Fruit fly (Drosophila melanogaster) whole organism, embryonic: Measurements from ENCODE around the gene Nost.
A peak's percentile ranks its signal among the peaks of the same experiment; 100 is the strongest.

Experiments
- Ada2b ChIP-seq: fragments of 200-800 bp; sonication (Bioruptor generic); IDR thresholded peaks from 2 replicates; pipeline ENCODE4 v1.3.6; 2022; ENCODE audit warnings: missing biosample characterization, missing genetic modification characterization
- CG12659 ChIP-seq: fragments of 200-800 bp; sonication (Bioruptor generic); optimal IDR thresholded peaks from 3 replicates; lab custom pipeline; 2017; ENCODE audit warnings: mild to moderate bottlenecking, missing biosample characterization, missing genetic modification reagents, missing genetic modification characterization
- CG13894 ChIP-seq: fragments of 200-800 bp; sonication (Bioruptor generic); optimal IDR thresholded peaks from 3 replicates; lab custom pipeline; 2018; ENCODE audit warnings: missing biosample characterization, mild to moderate bottlenecking, missing genetic modification characterization, moderate library complexity
- CG14050 ChIP-seq: fragments of 200-800 bp; sonication (Bioruptor generic); IDR thresholded peaks from 3 replicates; pipeline ENCODE4 v1.3.6; 2022; ENCODE audit warnings: missing biosample characterization, missing genetic modification characterization
- CG14667 ChIP-seq: fragments of 200-800 bp; sonication (Bioruptor generic); IDR thresholded peaks from 2 replicates; pipeline ENCODE4 v1.3.6; 2022; ENCODE audit warnings: missing biosample characterization, missing genetic modification characterization
- CG15696 ChIP-seq: fragments of 200-800 bp; sonication (Bioruptor generic); optimal IDR thresholded peaks from 2 replicates; lab custom pipeline; 2019; ENCODE audit warnings: missing biosample characterization, mild to moderate bottlenecking, missing genetic modification characterization, moderate library complexity
- CG17612 ChIP-seq: fragments of 200-800 bp; sonication (Bioruptor generic); IDR thresholded peaks from 2 replicates; pipeline ENCODE4 v1.3.6; 2022; ENCODE audit warnings: missing biosample characterization, missing genetic modification characterization
- CG17912 ChIP-seq: fragments of 200-800 bp; sonication (Bioruptor generic); optimal IDR thresholded peaks from 2 replicates; lab custom pipeline; 2018; ENCODE audit warnings: missing biosample characterization, mild to moderate bottlenecking, missing genetic modification characterization
- CG18476 ChIP-seq: fragments of 200-800 bp; sonication (Bioruptor generic); optimal IDR thresholded peaks from 2 replicates; lab custom pipeline; 2016; ENCODE audit warnings: missing biosample characterization, mild to moderate bottlenecking, missing genetic modification characterization
- CG18599 ChIP-seq: fragments of 200-800 bp; sonication (Bioruptor generic); optimal IDR thresholded peaks from 3 replicates; lab custom pipeline; 2017; ENCODE audit warnings: missing biosample characterization, missing genetic modification characterization, mild to moderate bottlenecking, moderate library complexity, missing genetic modification reagents
- CG2889 ChIP-seq: fragments of 200-800 bp; sonication (Bioruptor generic); IDR thresholded peaks from 3 replicates; pipeline ENCODE4 v1.3.6; 2022; ENCODE audit warnings: missing biosample characterization, missing genetic modification characterization
- CG34422 ChIP-seq: fragments of 200-800 bp; sonication (Bioruptor generic); IDR thresholded peaks from 3 replicates; pipeline ENCODE4 v1.3.6; 2022; ENCODE audit warnings: missing biosample characterization, missing genetic modification characterization
- CG3847 ChIP-seq: fragments of 200-800 bp; sonication (Bioruptor generic); IDR thresholded peaks from 2 replicates; pipeline ENCODE4 v1.3.6; 2022; ENCODE audit warnings: missing biosample characterization, missing genetic modification characterization
- CG7372 ChIP-seq: fragments of 200-800 bp; sonication (Bioruptor generic); IDR thresholded peaks from 2 replicates; pipeline ENCODE4 v1.3.6; 2022; ENCODE audit warnings: missing biosample characterization, missing genetic modification characterization
- CG8388 ChIP-seq: fragments of 200-800 bp; sonication (Bioruptor generic); optimal IDR thresholded peaks from 2 replicates; lab custom pipeline; 2019; ENCODE audit warnings: missing biosample characterization, mild to moderate bottlenecking, missing genetic modification characterization, moderate library complexity
- CG8924 ChIP-seq: fragments of 200-800 bp; optimal IDR thresholded peaks from 3 replicates; lab custom pipeline; 2019; ENCODE audit warnings: missing biosample characterization, mild to moderate bottlenecking, missing genetic modification characterization, moderate library complexity
- CG9215 ChIP-seq: fragments of 200-800 bp; sonication (Bioruptor generic); IDR thresholded peaks from 2 replicates; pipeline ENCODE4 v1.3.6; 2022; ENCODE audit warnings: missing biosample characterization, missing genetic modification characterization
- CG9437 ChIP-seq: fragments of 200-800 bp; sonication (Bioruptor generic); optimal IDR thresholded peaks from 2 replicates; lab custom pipeline; 2018; ENCODE audit warnings: missing biosample characterization, mild to moderate bottlenecking, missing genetic modification characterization
- CG9932 ChIP-seq: fragments of 200-800 bp; sonication (Bioruptor generic); IDR thresholded peaks from 2 replicates; pipeline ENCODE4 v1.3.6; 2022; ENCODE audit warnings: missing biosample characterization, missing genetic modification characterization
- Camta ChIP-seq: fragments of 200-800 bp; sonication (Bioruptor generic); optimal IDR thresholded peaks from 2 replicates; lab custom pipeline; 2016; ENCODE audit warnings: missing biosample characterization, missing genetic modification characterization
- Doc2 ChIP-seq: fragments of 200-800 bp; sonication (Bioruptor generic); IDR thresholded peaks from 2 replicates; pipeline ENCODE4 v1.3.6; 2022; ENCODE audit warnings: missing biosample characterization, missing genetic modification characterization
- Drgx ChIP-seq: fragments of 200-800 bp; sonication (Bioruptor generic); IDR thresholded peaks from 2 replicates; pipeline ENCODE4 v1.3.6; 2022; ENCODE audit warnings: missing biosample characterization, missing genetic modification characterization
- Ets65A ChIP-seq: fragments of 200-800 bp; sonication (Bioruptor generic); peaks from one replicate; lab custom pipeline; 2016; ENCODE audit warnings: missing biosample characterization, missing genetic modification characterization
- Fer3 ChIP-seq: fragments of 200-800 bp; sonication (Bioruptor generic); optimal IDR thresholded peaks from 2 replicates; lab custom pipeline; 2018; ENCODE audit warnings: missing biosample characterization, mild to moderate bottlenecking, missing genetic modification characterization, moderate library complexity
- HHEX ChIP-seq: fragments of 200-800 bp; sonication (Bioruptor generic); optimal IDR thresholded peaks from 3 replicates; lab custom pipeline; 2017; ENCODE audit warnings: missing biosample characterization, mild to moderate bottlenecking, missing genetic modification characterization, missing genetic modification reagents
- Hr39 ChIP-seq: fragments of >200 bp; optimal IDR thresholded peaks from 2 replicates; lab custom pipeline; 2017
- Oli ChIP-seq: fragments of 200-800 bp; sonication (Bioruptor generic); optimal IDR thresholded peaks from 2 replicates; lab custom pipeline; 2018; ENCODE audit warnings: missing biosample characterization, mild to moderate bottlenecking, missing genetic modification characterization, moderate library complexity
- PHDP ChIP-seq: fragments of 200-800 bp; sonication (Bioruptor generic); optimal IDR thresholded peaks from 3 replicates; lab custom pipeline; 2018; ENCODE audit warnings: missing biosample characterization, mild to moderate bottlenecking, missing genetic modification characterization, moderate library complexity
- Ptx1 ChIP-seq: fragments of 200-800 bp; sonication (Bioruptor generic); IDR thresholded peaks from 2 replicates; pipeline ENCODE4 v1.3.6; 2022; ENCODE audit warnings: missing biosample characterization, missing genetic modification characterization
- Xbp1 ChIP-seq: fragments of 200-800 bp; sonication (Bioruptor generic); optimal IDR thresholded peaks from 3 replicates; lab custom pipeline; 2016; ENCODE audit warnings: missing biosample characterization, mild to moderate bottlenecking, missing genetic modification characterization
- caup ChIP-seq: fragments of 200-800 bp; sonication (Bioruptor generic); optimal IDR thresholded peaks from 3 replicates; lab custom pipeline; 2017; ENCODE audit warnings: missing biosample characterization, mild to moderate bottlenecking, missing genetic modification characterization, moderate library complexity; ENCODE audit not compliant: severe bottlenecking
- cwo ChIP-seq: fragments of 200-800 bp; sonication (Bioruptor generic); optimal IDR thresholded peaks from 3 replicates; lab custom pipeline; 2017; ENCODE audit warnings: missing biosample characterization, missing genetic modification characterization, mild to moderate bottlenecking, moderate library complexity, missing genetic modification reagents
- danr ChIP-seq: fragments of 200-800 bp; sonication (Bioruptor generic); IDR thresholded peaks from 2 replicates; pipeline ENCODE4 v1.3.6; 2022; ENCODE audit warnings: missing biosample characterization, missing genetic modification characterization
- dmrt99B ChIP-seq: fragments of 200-800 bp; sonication (Bioruptor generic); optimal IDR thresholded peaks from 2 replicates; lab custom pipeline; 2018; ENCODE audit warnings: missing biosample characterization, mild to moderate bottlenecking, missing genetic modification characterization, moderate library complexity
- gcm2 ChIP-seq: fragments of 200-800 bp; sonication (Bioruptor generic); optimal IDR thresholded peaks from 2 replicates; lab custom pipeline; 2016; ENCODE audit warnings: missing biosample characterization, missing genetic modification characterization
- gem ChIP-seq: fragments of 200-800 bp; sonication (Bioruptor generic); optimal IDR thresholded peaks from 2 replicates; lab custom pipeline; 2019; ENCODE audit warnings: missing biosample characterization, mild to moderate bottlenecking, missing genetic modification characterization, moderate library complexity
- hkb ChIP-seq, 2 experiments: fragments of 200-800 bp in 1 of 2; fragments of >200 bp in 1 of 2; sonication (Bioruptor generic) in 1 of 2; IDR thresholded peaks in 1 of 2; optimal IDR thresholded peaks in 1 of 2; 2 replicates each; pipeline versions ENCODE4 v1.3.6 to Lab custom; 2017 to 2022; ENCODE audit warnings: missing biosample characterization in 1 of 2, missing genetic modification characterization in 1 of 2
- hth ChIP-seq: fragments of >200 bp; optimal IDR thresholded peaks from 2 replicates; lab custom pipeline; 2017; ENCODE audit warnings: inconsistent platforms
- jing ChIP-seq: fragments of 200-800 bp; sonication (Bioruptor generic); optimal IDR thresholded peaks from 2 replicates; lab custom pipeline; 2018; ENCODE audit warnings: missing biosample characterization, mild to moderate bottlenecking, missing genetic modification characterization
- onecut ChIP-seq: fragments of 200-800 bp; sonication (Bioruptor generic); IDR thresholded peaks from 2 replicates; pipeline ENCODE4 v1.3.6; 2022; ENCODE audit warnings: missing biosample characterization, missing genetic modification characterization
- otp ChIP-seq: fragments of 200-800 bp; sonication (Bioruptor generic); IDR thresholded peaks from 3 replicates; pipeline ENCODE4, ENCODE4 v1.3.6; 2022; ENCODE audit warnings: missing biosample characterization, missing genetic modification characterization
- phol ChIP-seq: fragments of 200-800 bp; sonication (Bioruptor generic); optimal IDR thresholded peaks from 3 replicates; lab custom pipeline; 2018; ENCODE audit warnings: missing biosample characterization, mild to moderate bottlenecking, missing genetic modification characterization, moderate library complexity
- ranshi ChIP-seq: fragments of 200-800 bp; sonication (Bioruptor generic); IDR thresholded peaks from 2 replicates; pipeline ENCODE4 v1.3.6; 2022; ENCODE audit warnings: missing biosample characterization, missing genetic modification characterization
- rib ChIP-seq: fragments of 200-800 bp; sonication (Bioruptor generic); IDR thresholded peaks from 2 replicates; pipeline ENCODE4 v1.3.6; 2022; ENCODE audit warnings: missing biosample characterization, missing genetic modification characterization
- sisA ChIP-seq: fragments of 200-800 bp; sonication (Bioruptor generic); IDR thresholded peaks from 2 replicates; pipeline ENCODE4 v1.3.6; 2022; ENCODE audit warnings: missing biosample characterization, missing genetic modification characterization
- stwl ChIP-seq: fragments of 200-800 bp; sonication (Bioruptor generic); optimal IDR thresholded peaks from 3 replicates; lab custom pipeline; 2018; ENCODE audit warnings: missing biosample characterization, mild to moderate bottlenecking, missing genetic modification characterization, moderate library complexity
- tio ChIP-seq: fragments of 200-800 bp; sonication (Bioruptor generic); optimal IDR thresholded peaks from 2 replicates; lab custom pipeline; 2017; ENCODE audit warnings: missing biosample characterization, missing genetic modification characterization, inconsistent platforms
- unpg ChIP-seq: fragments of 200-800 bp; sonication (Bioruptor generic); optimal IDR thresholded peaks from 3 replicates; lab custom pipeline; 2018; ENCODE audit warnings: missing biosample characterization, mild to moderate bottlenecking, missing genetic modification characterization, moderate library complexity
- vvl ChIP-seq: fragments of 200-800 bp; sonication (Bioruptor generic); IDR thresholded peaks from 2 replicates; pipeline ENCODE4 v1.3.6; 2022; ENCODE audit warnings: missing biosample characterization, missing genetic modification characterization
- yki ChIP-seq: fragments of >200 bp; optimal IDR thresholded peaks from 3 replicates; lab custom pipeline; 2018

Gene Nost

DNA sequence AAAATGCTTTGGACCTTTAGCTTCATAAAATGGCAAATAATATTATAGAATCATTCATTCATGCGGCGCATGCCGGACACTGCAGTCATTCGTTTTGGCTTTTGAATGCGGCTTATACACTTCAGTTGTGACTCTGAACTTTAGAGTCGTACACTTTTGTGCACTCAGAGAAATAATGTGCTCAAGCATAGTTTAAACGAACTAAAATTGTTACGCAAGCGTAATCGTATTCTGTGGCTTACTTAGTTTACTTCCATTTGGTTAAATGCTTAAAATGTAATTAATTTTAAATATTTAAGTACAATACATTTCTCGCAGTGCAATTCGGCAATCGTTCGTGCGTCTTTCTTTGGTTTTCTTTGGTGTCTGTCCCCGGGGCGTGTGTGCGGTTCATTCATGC lies 25.7 kb upstream of the Nost start (continued):
- no peak for TF ChIP-seq Camta (GFP tag; lab: Kevin White, UChicago)
- peak; percentile 43; the same call in 1 of the 2 replicates for TF ChIP-seq CG9932
- peak; percentile 38 for TF ChIP-seq CG8924 (tag; lab: Kevin White, UChicago)
- peak; percentile 52 for TF ChIP-seq Ada2b (GFP tag; lab: Robert Waterston, UW)
- TF ChIP-seq rib (GFP tag; lab: Robert Waterston, UW): 0 out of 2 replicates have a peak, but pooled peaks have one; percentile 20
- peak; percentile 11 for TF ChIP-seq CG9437 (GFP tag; lab: Kevin White, UChicago)
- TF ChIP-seq CG14050 (GFP tag; lab: Robert Waterston, UW): peak; percentile 19; the same call in 1 of the 3 replicates
- TF ChIP-seq CG17912: no peak
- TF ChIP-seq Xbp1 (GFP tag; lab: Kevin White, UChicago): peak; percentile 20
- 0 out of 2 replicates have a peak, but pooled peaks have one; percentile 44 for TF ChIP-seq ranshi (GFP tag; lab: Robert Waterston, UW)
- peak; percentile 55 for TF ChIP-seq Ptx1 (GFP tag; lab: Robert Waterston, UW)
- TF ChIP-seq hkb (optimal IDR thresholded peaks at IDR 0.05; lab: Kevin White, UChicago): no peak
- TF ChIP-seq hkb (GFP tag; IDR thresholded peaks at IDR 0.05; lab: Robert Waterston, UW): peak; percentile 38; the same call in 1 of the 2 replicates
- peak; percentile 49 for TF ChIP-seq Oli (tag; lab: Kevin White, UChicago)
- 0 out of 2 replicates have a peak, but pooled peaks have one; percentile 23 for TF ChIP-seq danr (GFP tag; lab: Robert Waterston, UW)
- TF ChIP-seq sisA (GFP tag; lab: Robert Waterston, UW): peak; percentile 53; the same call in 1 of the 2 replicates
- TF ChIP-seq cwo (GFP tag; lab: Kevin White, UChicago): peak; percentile 28
- TF ChIP-seq vvl: 0 out of 2 replicates have a peak, but pooled peaks have one; percentile 32
- TF ChIP-seq CG12659 (GFP tag; lab: Kevin White, UChicago): peak; percentile 8
- 0 out of 2 replicates have a peak, but pooled peaks have one; percentile 19 for TF ChIP-seq CG14667
- peak; percentile 29 for TF ChIP-seq tio (GFP tag; lab: Kevin White, UChicago)
- TF ChIP-seq CG8388 (GFP tag; lab: Kevin White, UChicago): peak; percentile 14
- TF ChIP-seq CG17612: no peak
- 0 out of 2 replicates have a peak, but pooled peaks have one; percentile 19 for TF ChIP-seq onecut (GFP tag; lab: Robert Waterston, UW)
- TF ChIP-seq PHDP (tag; lab: Kevin White, UChicago): peak; percentile 29
- peak; percentile 45 for TF ChIP-seq unpg (GFP tag; lab: Kevin White, UChicago)
- no peak for TF ChIP-seq stwl (tag; lab: Kevin White, UChicago)
- TF ChIP-seq CG7372 (GFP tag; lab: Robert Waterston, UW): 0 out of 2 replicates have a peak, but pooled peaks have one; percentile 25
- TF ChIP-seq CG13894 (tag; lab: Kevin White, UChicago): peak; percentile 22
- peak; percentile 62 for TF ChIP-seq Ets65A (GFP tag; lab: Kevin White, UChicago)
- TF ChIP-seq CG3847 (GFP tag; lab: Robert Waterston, UW): peak; percentile 25; the same call in 1 of the 2 replicates
- peak; percentile 10 for TF ChIP-seq jing (GFP tag; lab: Kevin White, UChicago)
- TF ChIP-seq gem (tag; lab: Kevin White, UChicago): peak; percentile 68
- peak; percentile 41 for TF ChIP-seq Fer3 (tag; lab: Kevin White, UChicago)
- peak; percentile 25; the same call in 1 of the 3 replicates for TF ChIP-seq otp (GFP tag; lab: Robert Waterston, UW)
- TF ChIP-seq hth (lab: Kevin White, UChicago): no peak
- TF ChIP-seq caup: peak; percentile 2
- TF ChIP-seq CG15696 (tag; lab: Kevin White, UChicago): peak; percentile 1
- no peak for TF ChIP-seq Doc2 (GFP tag; lab: Robert Waterston, UW)
- TF ChIP-seq gcm2 (GFP tag; lab: Kevin White, UChicago): no peak
- no peak for TF ChIP-seq phol (tag; lab: Kevin White, UChicago)
- peak; percentile 57; the same call in 2 of the 3 replicates for TF ChIP-seq CG2889
- no peak for TF ChIP-seq yki (lab: Kevin White, UChicago)
- peak; percentile 19 for TF ChIP-seq CG18476
- peak; percentile 31; the same call in 1 of the 2 replicates for TF ChIP-seq Drgx (GFP tag; lab: Robert Waterston, UW)
- peak; percentile 56 for TF ChIP-seq dmrt99B
- TF ChIP-seq HHEX (GFP tag; lab: Kevin White, UChicago): peak; percentile 9
- peak; percentile 36; the same call in 1 of the 2 replicates for TF ChIP-seq CG9215 (GFP tag; lab: Robert Waterston, UW)
- TF ChIP-seq Hr39 (lab: Kevin White, UChicago): no peak
- TF ChIP-seq CG18599 (GFP tag; lab: Kevin White, UChicago): peak; percentile 76
- TF ChIP-seq CG34422 (GFP tag; lab: Robert Waterston, UW): 0 out of 3 replicates have a peak, but pooled peaks have one; percentile 43
